Fruit fly (Drosophila melanogaster) whole organism, adult: ENCODE data around the gene CG1703.

Source experiments
- CG14711 ChIP-seq: fragments of 200-800 bp; sonication (Bioruptor generic); optimal IDR thresholded peaks from 2 replicates; lab custom pipeline; 2018; ENCODE audit warnings: missing biosample characterization, mild to moderate bottlenecking, missing genetic modification characterization, moderate library complexity
- CG33017 ChIP-seq: fragments of 200-800 bp; sonication (Bioruptor generic); optimal IDR thresholded peaks from 2 replicates; lab custom pipeline; 2018; ENCODE audit warnings: missing biosample characterization, mild to moderate bottlenecking, missing genetic modification characterization, moderate library complexity
- Hr96 ChIP-seq: fragments of 200-800 bp; sonication (Bioruptor generic); optimal IDR thresholded peaks from 2 replicates; lab custom pipeline; 2016; ENCODE audit warnings: missing biosample characterization, missing genetic modification characterization
- Mnt ChIP-seq: fragments of 200-800 bp; sonication (Bioruptor generic); optimal IDR thresholded peaks from 2 replicates; lab custom pipeline; 2016; ENCODE audit warnings: missing biosample characterization, mild to moderate bottlenecking, missing genetic modification characterization
- bab1 ChIP-seq: fragments of 200-800 bp; sonication (Bioruptor generic); optimal IDR thresholded peaks from 3 replicates; lab custom pipeline; 2019; ENCODE audit warnings: missing biosample characterization, mild to moderate bottlenecking, missing genetic modification characterization, moderate library complexity
- kay ChIP-seq: fragments of 200-800 bp; sonication (Bioruptor generic); peaks from one replicate; lab custom pipeline; 2016; ENCODE audit warnings: missing biosample characterization, missing genetic modification characterization, borderline replicate concordance
- ovo ChIP-seq: fragments of 200-800 bp; sonication (Bioruptor generic); optimal IDR thresholded peaks from 2 replicates; lab custom pipeline; 2016; ENCODE audit warnings: missing biosample characterization, missing genetic modification characterization
- pad ChIP-seq: fragments of 200-800 bp; sonication (Bioruptor generic); optimal IDR thresholded peaks from 3 replicates; lab custom pipeline; 2017; ENCODE audit warnings: missing biosample characterization, missing genetic modification characterization, mild to moderate bottlenecking, moderate library complexity, missing genetic modification reagents
- tj ChIP-seq: fragments of 200-800 bp; sonication (Bioruptor generic); optimal IDR thresholded peaks from 3 replicates; lab custom pipeline; 2017; ENCODE audit warnings: missing biosample characterization, mild to moderate bottlenecking, missing genetic modification characterization, moderate library complexity

DNA sequence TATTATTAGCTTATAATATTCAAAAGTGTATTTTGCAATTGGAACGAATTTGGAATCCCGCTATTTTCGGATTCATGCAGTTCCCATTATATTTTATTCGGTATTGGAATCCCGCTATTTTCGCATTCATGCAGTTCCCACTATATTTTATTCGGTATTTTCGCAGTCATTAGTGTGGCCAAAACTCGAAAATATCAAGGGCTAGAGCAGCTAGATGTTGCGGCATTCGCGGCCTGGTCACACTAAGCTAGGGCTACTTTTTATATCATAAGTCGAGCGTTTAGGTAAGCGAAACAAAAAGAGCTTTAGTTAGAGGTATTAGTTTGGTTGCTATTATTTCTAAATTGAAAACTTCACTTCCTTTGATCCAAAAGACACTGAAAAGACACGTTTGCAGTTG lies 32.9 kb upstream of the CG1703 start:
- no peak for TF ChIP-seq bab1 (GFP tag; lab: Kevin White, UChicago)
- TF ChIP-seq CG33017 (tag; lab: Kevin White, UChicago): no peak
- TF ChIP-seq Mnt (GFP tag; lab: Kevin White, UChicago): no peak
- no peak for TF ChIP-seq CG14711 (tag; lab: Kevin White, UChicago)
- no peak for TF ChIP-seq Hr96 (GFP tag; lab: Kevin White, UChicago)
- TF ChIP-seq kay (GFP tag; lab: Kevin White, UChicago): no peak
- TF ChIP-seq pad (GFP tag; lab: Kevin White, UChicago): no peak
- no peak for TF ChIP-seq ovo (GFP tag; lab: Kevin White, UChicago)
- no peak for TF ChIP-seq tj (GFP tag; lab: Kevin White, UChicago)
